Fruit fly (Drosophila melanogaster): ENCODE results near the gene Cpr76Bc.

The Cpr76Bc gene

DNA sequence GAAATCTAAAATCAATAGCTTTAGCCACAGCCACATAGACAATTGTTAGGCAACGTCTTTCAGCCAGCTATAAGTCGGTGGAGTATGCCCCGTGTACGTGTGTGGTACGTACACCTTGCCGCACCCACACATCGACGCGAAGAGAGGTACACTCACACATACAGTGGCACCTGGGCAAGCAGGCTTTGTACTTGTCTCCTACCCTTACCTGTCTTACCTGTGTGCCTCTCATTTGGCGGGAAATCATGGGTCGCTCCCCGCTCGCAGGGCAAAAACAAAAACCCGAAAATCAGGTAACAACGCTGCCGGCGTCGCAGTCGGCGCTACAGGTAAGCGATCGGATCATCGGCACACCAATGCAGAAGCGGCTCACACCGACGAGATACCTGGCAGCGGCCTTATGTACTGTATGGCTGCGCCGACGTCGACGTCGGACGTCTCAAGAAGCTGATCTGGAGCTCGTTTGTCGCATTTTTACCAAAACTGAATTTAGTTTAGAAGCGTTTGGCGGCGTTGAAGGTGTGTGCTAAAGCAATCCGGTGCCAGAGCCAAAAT is 41.5 kb downstream of the Cpr76Bc start:
- no peak for TF ChIP-seq Dll (optimal IDR thresholded peaks at IDR 0.05)
- TF ChIP-seq CG8478 (optimal IDR thresholded peaks at IDR 0.05) = no peak
- TF ChIP-seq EcR (GFP tag; optimal IDR thresholded peaks at IDR 0.05) = no peak
- no peak for TF ChIP-seq psq (optimal IDR thresholded peaks at IDR 0.05)
- no peak for TF ChIP-seq pan (optimal IDR thresholded peaks at IDR 0.05)
- TF ChIP-seq usp (GFP tag; optimal IDR thresholded peaks at IDR 0.05) = no peak

DNA sequence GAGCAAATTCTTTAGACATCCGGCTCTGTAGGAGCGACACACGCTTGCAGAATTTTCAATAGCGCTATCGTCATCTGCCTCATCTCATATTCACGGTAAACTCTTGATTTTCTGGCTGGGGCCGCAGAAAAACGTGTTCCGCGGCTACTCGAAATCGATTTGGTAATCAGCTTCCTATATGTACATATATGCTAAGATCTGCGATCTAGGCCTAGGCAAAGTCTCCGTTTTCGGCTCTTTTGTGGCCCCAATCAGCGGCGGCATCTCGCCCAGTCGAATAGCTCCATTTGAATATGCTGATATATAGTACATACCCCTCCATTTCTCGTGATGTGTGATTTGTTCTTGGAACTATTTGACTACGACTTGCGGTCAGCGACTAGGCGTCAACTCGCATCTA is 42.3 kb downstream of the Cpr76Bc start:
- TF ChIP-seq psq (optimal IDR thresholded peaks at IDR 0.05) = no peak
- no peak for TF ChIP-seq usp (GFP tag; optimal IDR thresholded peaks at IDR 0.05)
- no peak for TF ChIP-seq pan (optimal IDR thresholded peaks at IDR 0.05)
- no peak for TF ChIP-seq EcR (GFP tag; optimal IDR thresholded peaks at IDR 0.05)
- no peak for TF ChIP-seq CG8478 (optimal IDR thresholded peaks at IDR 0.05)
- no peak for TF ChIP-seq Dll (optimal IDR thresholded peaks at IDR 0.05)

DNA sequence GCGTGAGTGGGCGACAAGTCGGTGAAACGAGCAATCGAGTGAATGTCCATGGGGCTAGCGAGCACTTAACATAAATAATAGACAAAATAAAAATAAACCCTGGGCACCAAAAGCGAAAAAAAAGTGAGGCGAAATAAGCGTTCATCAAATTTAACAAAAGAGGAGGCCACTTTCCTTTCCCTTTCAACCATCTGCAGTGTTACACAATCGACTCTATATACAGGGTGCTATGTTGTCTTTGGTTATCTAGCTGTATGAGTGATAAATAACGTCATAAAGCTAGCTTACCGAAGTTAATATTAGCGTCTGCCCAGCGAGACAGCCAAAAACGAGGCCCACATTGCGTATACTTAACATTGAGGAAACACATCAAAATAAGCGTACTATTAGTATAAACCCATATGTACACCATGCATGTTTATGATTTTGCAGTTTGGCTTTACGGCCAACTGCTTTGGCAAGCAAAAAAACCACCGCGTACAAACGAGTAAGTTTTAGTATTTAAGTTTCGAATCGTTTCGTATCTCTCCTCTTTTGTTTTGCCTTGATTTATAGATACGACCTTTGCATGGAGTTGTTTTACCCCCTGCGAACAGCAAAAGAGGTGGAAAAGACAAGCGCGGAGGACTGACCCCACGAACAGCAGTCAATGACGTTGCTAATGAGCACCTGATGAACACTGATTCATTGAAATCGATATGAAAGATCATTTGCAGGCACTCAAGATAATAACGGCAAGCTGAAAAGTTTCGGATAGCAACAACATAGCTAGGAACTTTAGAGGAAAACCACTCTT is 44.4 kb downstream of the Cpr76Bc start:
- TF ChIP-seq EcR (GFP tag; optimal IDR thresholded peaks at IDR 0.05) (no peak), psq (optimal IDR thresholded peaks at IDR 0.05) (no peak), CG8478 (optimal IDR thresholded peaks at IDR 0.05) (no peak), Dll (optimal IDR thresholded peaks at IDR 0.05) (no peak), pan (optimal IDR thresholded peaks at IDR 0.05) (no peak), usp (GFP tag; optimal IDR thresholded peaks at IDR 0.05) (no peak)

DNA sequence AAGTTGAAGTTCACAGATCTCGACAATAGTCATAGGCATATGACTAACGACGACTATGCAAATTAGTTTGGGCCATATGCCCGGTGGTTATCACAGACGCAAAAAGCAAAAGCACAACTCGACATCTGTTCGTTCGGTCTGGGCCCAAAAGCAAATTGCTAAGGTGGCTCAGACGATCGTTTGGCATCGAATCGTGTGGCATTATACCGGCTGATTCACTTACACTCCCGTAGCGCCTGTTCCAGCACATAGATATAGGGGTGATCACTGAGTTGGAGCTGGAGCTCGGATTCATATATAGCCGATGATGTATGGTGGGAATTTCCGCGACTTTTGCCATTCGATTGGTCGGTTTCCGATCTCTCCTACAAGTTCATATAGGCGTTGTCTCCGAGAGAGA is 45.4 kb downstream of the Cpr76Bc start:
- TF ChIP-seq usp (GFP tag; optimal IDR thresholded peaks at IDR 0.05) (no peak), pan (optimal IDR thresholded peaks at IDR 0.05) (no peak), EcR (GFP tag; optimal IDR thresholded peaks at IDR 0.05) (no peak), psq (optimal IDR thresholded peaks at IDR 0.05) (no peak)

DNA sequence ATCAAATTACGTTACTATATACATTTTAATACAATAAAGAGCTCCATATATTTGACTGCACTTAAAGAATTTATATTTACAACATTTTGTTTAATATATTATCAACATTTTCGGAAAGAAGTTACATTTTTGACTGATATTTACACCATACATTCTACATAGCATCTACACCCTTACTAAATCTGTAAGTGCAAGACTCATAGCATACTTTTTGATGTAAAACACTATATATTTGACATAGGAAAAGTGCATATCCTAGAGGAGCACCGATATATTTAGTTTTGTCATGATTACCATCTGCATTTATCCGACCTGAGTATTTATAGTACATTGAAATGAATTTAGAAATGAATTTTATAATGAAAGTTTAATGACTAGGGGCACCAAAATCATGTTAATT is 48.3 kb downstream of the Cpr76Bc start:
- TF ChIP-seq Dll (optimal IDR thresholded peaks at IDR 0.05) = no peak

DNA sequence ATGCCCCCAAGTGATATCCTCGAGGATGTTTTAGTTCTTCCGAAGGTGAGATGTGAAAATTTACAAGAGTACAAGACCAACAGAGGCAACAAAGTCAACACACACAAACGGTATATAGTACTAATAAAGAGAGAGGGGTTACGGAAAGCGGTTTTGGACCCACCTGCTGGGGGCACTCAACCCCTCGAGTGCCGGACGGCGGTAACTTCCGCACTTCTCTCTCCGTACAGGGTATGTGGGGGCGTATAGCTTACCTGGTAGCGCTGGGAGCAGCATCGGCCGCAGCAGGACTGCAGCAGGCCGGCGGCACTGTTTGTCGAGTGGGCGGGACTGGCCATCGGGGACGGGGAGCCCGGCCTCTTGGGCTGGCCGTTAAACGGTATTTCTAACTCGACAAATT is 48.7 kb downstream of the Cpr76Bc start:
- no peak for TF ChIP-seq psq (optimal IDR thresholded peaks at IDR 0.05)
- TF ChIP-seq CG8478 (optimal IDR thresholded peaks at IDR 0.05) = no peak
- TF ChIP-seq pan (optimal IDR thresholded peaks at IDR 0.05) = no peak
- TF ChIP-seq Dll (optimal IDR thresholded peaks at IDR 0.05) = no peak
- TF ChIP-seq usp (GFP tag; optimal IDR thresholded peaks at IDR 0.05) = no peak
- TF ChIP-seq EcR (GFP tag; optimal IDR thresholded peaks at IDR 0.05) = no peak

DNA sequence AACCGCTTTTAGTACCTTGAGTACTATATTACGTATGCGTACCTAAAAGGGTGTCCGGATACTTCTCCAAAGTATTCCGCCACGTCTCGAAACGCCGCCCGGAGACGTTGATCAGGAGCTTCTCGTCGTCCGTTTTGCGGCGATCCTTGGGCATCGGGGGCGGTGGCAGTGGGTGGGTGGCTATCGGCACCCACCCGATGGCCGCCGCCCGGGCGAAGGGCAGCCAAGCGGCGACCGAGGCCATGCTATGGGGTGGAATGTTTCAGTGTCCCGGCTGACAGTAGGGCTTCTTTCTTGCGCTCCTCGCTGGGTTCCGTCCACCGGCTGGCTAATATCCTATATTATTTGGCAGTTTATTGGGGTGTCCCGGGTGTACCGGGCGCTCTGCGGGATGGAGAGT is 53.7 kb downstream of the Cpr76Bc start:
- TF ChIP-seq Dll (optimal IDR thresholded peaks at IDR 0.05) (no peak), usp (GFP tag; optimal IDR thresholded peaks at IDR 0.05) (no peak), pan (optimal IDR thresholded peaks at IDR 0.05) (no peak), EcR (GFP tag; optimal IDR thresholded peaks at IDR 0.05) (no peak), psq (optimal IDR thresholded peaks at IDR 0.05) (no peak), CG8478 (optimal IDR thresholded peaks at IDR 0.05) (no peak)

DNA sequence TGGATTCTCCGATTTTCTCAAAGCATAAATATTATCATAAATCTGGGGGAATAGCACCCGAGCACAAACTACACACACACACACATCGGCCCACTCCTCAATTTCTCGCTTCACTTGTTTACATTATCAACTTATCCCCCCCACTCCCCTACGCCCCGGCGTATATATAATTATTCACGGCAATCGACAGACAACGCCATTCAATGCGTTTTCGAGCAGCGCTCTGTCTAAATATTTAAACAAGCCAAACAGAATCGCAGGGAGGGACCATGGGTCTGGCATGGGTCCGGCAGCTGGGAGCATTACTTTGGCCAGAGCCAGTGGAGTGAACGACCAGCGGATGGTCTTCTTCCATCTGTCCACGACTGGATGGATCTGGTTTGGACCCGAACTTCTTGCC is 54.9 kb downstream of the Cpr76Bc start:
- TF ChIP-seq CG8478 (optimal IDR thresholded peaks at IDR 0.05) (no peak), pan (optimal IDR thresholded peaks at IDR 0.05) (no peak), usp (GFP tag; optimal IDR thresholded peaks at IDR 0.05) (no peak), psq (optimal IDR thresholded peaks at IDR 0.05) (no peak), EcR (GFP tag; optimal IDR thresholded peaks at IDR 0.05) (no peak), Dll (optimal IDR thresholded peaks at IDR 0.05) (no peak)

Data from whole organism.